Fruit fly (Drosophila melanogaster) whole organism, pupa: ENCODE results near the gene ase.

ENCODE experiments used
- CG15710 ChIP-seq: fragments of 200-800 bp; sonication (Bioruptor generic); optimal IDR thresholded peaks from 2 replicates; lab custom pipeline; 2018; ENCODE audit warnings: missing biosample characterization, mild to moderate bottlenecking, missing genetic modification characterization, moderate library complexity
- CG4496 ChIP-seq: fragments of 200-800 bp; sonication (Bioruptor generic); IDR thresholded peaks from 3 replicates; pipeline ENCODE4 v1.3.6; 2022; ENCODE audit warnings: missing biosample characterization, missing genetic modification characterization
- Ets98B ChIP-seq: fragments of 200-800 bp; sonication (Bioruptor generic); IDR thresholded peaks from 2 replicates; pipeline ENCODE4 v1.3.6; 2022; ENCODE audit warnings: missing biosample characterization, missing genetic modification characterization
- rn ChIP-seq: fragments of 200-800 bp; sonication (Bioruptor generic); IDR thresholded peaks from 2 replicates; pipeline ENCODE4 v1.3.6; 2022; ENCODE audit warnings: missing biosample characterization, missing genetic modification characterization

- TF ChIP-seq CG15710 (tag; lab: Kevin White, UChicago) (no peak), Ets98B (no peak), rn (GFP tag; lab: Robert Waterston, UW) (no peak), CG4496 (GFP tag; lab: Robert Waterston, UW) (no peak)
These were observed 38.5 kb downstream of the ase start for dm6 chrX:498924-499588.
